Fruit fly (Drosophila melanogaster) S2 (cell line): Measurements from ENCODE around the gene GstD7.

Experiments used
- CG8478 ChIP-seq: fragments of >200 bp; optimal IDR thresholded peaks from 2 replicates; lab custom pipeline; 2018
- CTCF ChIP-seq, 2 experiments: fragments of >200 bp; optimal IDR thresholded peaks; 2 replicates each; lab custom pipeline; 2018

DNA sequence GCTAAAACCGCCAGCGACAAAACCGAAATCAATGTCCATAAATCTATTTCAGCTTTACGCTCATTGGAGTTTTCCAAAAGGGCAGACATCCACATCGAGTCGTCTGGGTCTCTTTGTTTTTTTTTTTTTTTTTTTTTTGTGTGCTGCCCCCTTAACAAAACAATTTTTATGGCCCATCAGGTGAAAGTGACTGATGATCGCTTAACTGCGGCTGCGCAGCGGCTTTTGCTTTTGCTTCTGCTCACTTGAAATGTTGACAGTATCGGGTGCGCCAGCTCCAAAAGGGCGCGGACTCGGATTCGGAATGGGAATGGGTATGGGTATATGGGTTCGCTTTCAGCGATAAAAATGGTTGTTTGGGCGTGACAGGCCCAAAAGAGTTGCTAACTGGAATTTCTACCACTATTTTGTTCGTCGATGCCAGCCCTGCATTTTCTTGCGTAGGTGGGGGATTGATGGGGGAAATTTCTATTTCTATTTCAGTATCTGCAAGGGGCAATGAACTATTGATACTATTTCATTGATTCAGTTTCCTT lies 16.3 kb upstream of the GstD7 start:
- TF ChIP-seq CG8478 (no peak), CTCF (optimal IDR thresholded peaks at IDR 0.05; lab: Kevin White, UChicago) (no peak)
